Worm (Caenorhabditis elegans) whole organism, L4 larva: Measurements from ENCODE around the gene T05A12.3.

Experiments
- F10B5.3 ChIP-seq: sonication (generic microtip); optimal IDR thresholded peaks from 2 replicates; lab custom pipeline; 2016; ENCODE audit warnings: mild to moderate bottlenecking, missing genetic modification characterization, missing compliant biosample characterization
- F26F4.8 ChIP-seq: fragments of 200-800 bp; sonication (Bioruptor generic); conservative IDR thresholded peaks from 2 replicates; pipeline ENCODE4 v1.3.6; 2022; ENCODE audit warnings: missing genetic modification characterization, missing compliant biosample characterization
- F49E8.2 ChIP-seq: sonication (generic microtip); optimal IDR thresholded peaks from 2 replicates; lab custom pipeline; 2016; ENCODE audit warnings: missing compliant biosample characterization, mild to moderate bottlenecking, missing genetic modification characterization, borderline replicate concordance
- Y5F2A.4 ChIP-seq: fragments of 200-800 bp; sonication (Bioruptor generic); optimal IDR thresholded peaks from 2 replicates; lab custom pipeline; 2018; ENCODE audit warnings: mild to moderate bottlenecking, missing genetic modification characterization, missing compliant biosample characterization
- Y75B8A.6 ChIP-seq: fragments of 200-800 bp; sonication (Bioruptor generic); IDR thresholded peaks from 2 replicates; pipeline ENCODE4 v1.3.6; 2022; ENCODE audit warnings: missing genetic modification reagents, missing genetic modification characterization, missing compliant biosample characterization
- ZK337.2 ChIP-seq: fragments of 200-800 bp; sonication (Bioruptor generic); IDR thresholded peaks from 2 replicates; pipeline ENCODE4 v1.3.6; 2022; ENCODE audit warnings: missing genetic modification reagents, missing genetic modification characterization, missing compliant biosample characterization
- ZK546.5 ChIP-seq, 2 experiments: sonication (generic microtip); optimal IDR thresholded peaks; 2 replicates each; lab custom pipeline; 2017; ENCODE audit warnings: missing biosample characterization in 2 of 2, missing genetic modification characterization in 2 of 2
- aha-1 ChIP-seq: fragments of 150-350 bp; peaks from one replicate; lab custom pipeline; 2014; ENCODE audit warnings: missing biosample characterization, missing genetic modification characterization
- arid-1 ChIP-seq: fragments of 200-800 bp; sonication (Bioruptor generic); conservative IDR thresholded peaks from 2 replicates; pipeline ENCODE4 v1.3.6; 2022; ENCODE audit warnings: missing genetic modification reagents, missing genetic modification characterization, missing compliant biosample characterization
- attf-4 ChIP-seq: sonication (generic microtip); optimal IDR thresholded peaks from 3 replicates; lab custom pipeline; 2017; ENCODE audit warnings: missing biosample characterization, missing genetic modification characterization
- ceh-20 ChIP-seq: fragments of 200-800 bp; sonication (Bioruptor generic); IDR thresholded peaks from 2 replicates; pipeline ENCODE4 v1.3.6; 2022; ENCODE audit warnings: missing genetic modification reagents, missing genetic modification characterization, missing compliant biosample characterization
- ceh-44 ChIP-seq: fragments of 200-800 bp; sonication (Bioruptor generic); IDR thresholded peaks from 2 replicates; pipeline ENCODE4 v1.3.6; 2022; ENCODE audit warnings: missing genetic modification reagents, missing genetic modification characterization, missing compliant biosample characterization
- ceh-82 ChIP-seq: sonication (generic microtip); optimal IDR thresholded peaks from 2 replicates; lab custom pipeline; 2017; ENCODE audit warnings: missing biosample characterization, missing genetic modification characterization
- ces-1 ChIP-seq: fragments of 150-350 bp; sonication (generic microtip); optimal IDR thresholded peaks from 4 replicates; lab custom pipeline; 2014; ENCODE audit warnings: missing biosample characterization, missing genetic modification reagents, missing genetic modification characterization
- cey-2 ChIP-seq: sonication (generic microtip); optimal IDR thresholded peaks from 3 replicates; lab custom pipeline; 2017; ENCODE audit warnings: missing genetic modification characterization, mild to moderate bottlenecking, missing compliant biosample characterization, antibody characterized with exemption, borderline replicate concordance; ENCODE audit not compliant: insufficient read depth
- daf-16 ChIP-seq, 3 experiments: sonication (generic microtip); optimal IDR thresholded peaks; 2 replicates each; lab custom pipeline; 2016 to 2017; ENCODE audit warnings: missing genetic modification characterization in 3 of 3, missing genetic modification reagents in 3 of 3, mild to moderate bottlenecking in 2 of 3, missing compliant biosample characterization in 2 of 3, missing biosample characterization in 1 of 3, moderate library complexity in 1 of 3
- dmd-6 ChIP-seq: fragments of 200-800 bp; sonication (Bioruptor generic); IDR thresholded peaks from 2 replicates; pipeline ENCODE4 v1.3.6; 2022; ENCODE audit warnings: missing genetic modification reagents, missing genetic modification characterization, missing compliant biosample characterization
- dmd-9 ChIP-seq: fragments of 200-800 bp; sonication (Bioruptor generic); IDR thresholded peaks from 2 replicates; pipeline ENCODE4 v1.3.6; 2022; ENCODE audit warnings: missing genetic modification reagents, missing genetic modification characterization, missing compliant biosample characterization
- egl-27 ChIP-seq: sonication (generic microtip); optimal IDR thresholded peaks from 3 replicates; lab custom pipeline; 2017; ENCODE audit warnings: missing biosample characterization, missing genetic modification reagents, missing genetic modification characterization
- fkh-10 ChIP-seq: fragments of 150-350 bp; optimal IDR thresholded peaks from 2 replicates; lab custom pipeline; 2014; ENCODE audit warnings: missing biosample characterization, missing genetic modification reagents, missing genetic modification characterization
- fos-1 ChIP-seq: fragments of 150-350 bp; optimal IDR thresholded peaks from 2 replicates; lab custom pipeline; 2014; ENCODE audit warnings: missing biosample characterization, missing genetic modification characterization
- hlh-11 ChIP-seq: fragments of 200-800 bp; sonication (Bioruptor generic); optimal IDR thresholded peaks from 2 replicates; lab custom pipeline; 2018; ENCODE audit warnings: mild to moderate bottlenecking, missing genetic modification characterization, missing compliant biosample characterization
- hlh-30 ChIP-seq: sonication (generic microtip); optimal IDR thresholded peaks from 2 replicates; lab custom pipeline; 2017; ENCODE audit warnings: antibody characterized with exemption, mild to moderate bottlenecking, missing genetic modification characterization, missing compliant biosample characterization; ENCODE audit not compliant: insufficient read depth
- hmg-1.1 ChIP-seq: fragments of 200-800 bp; sonication (Bioruptor generic); IDR thresholded peaks from 2 replicates; pipeline ENCODE4 v1.3.6; 2022; ENCODE audit warnings: missing genetic modification reagents, missing genetic modification characterization, missing compliant biosample characterization
- lim-7 ChIP-seq: fragments of 200-800 bp; sonication (Bioruptor generic); IDR thresholded peaks from 2 replicates; pipeline ENCODE4 v1.3.6; 2022; ENCODE audit warnings: missing genetic modification characterization, missing compliant biosample characterization
- lin-1 ChIP-seq: fragments of 200-800 bp; sonication (Bioruptor generic); IDR thresholded peaks from 2 replicates; pipeline ENCODE4 v1.3.6; 2022; ENCODE audit warnings: missing genetic modification reagents, missing genetic modification characterization, missing compliant biosample characterization
- lin-15B ChIP-seq: fragments of 150-350 bp; sonication (generic microtip); optimal IDR thresholded peaks from 3 replicates; lab custom pipeline; 2014; ENCODE audit warnings: missing biosample characterization, missing genetic modification characterization
- lin-38 ChIP-seq: fragments of 200-800 bp; sonication (Bioruptor generic); IDR thresholded peaks from 2 replicates; pipeline ENCODE4 v1.3.6; 2022; ENCODE audit warnings: missing genetic modification reagents, missing genetic modification characterization, missing compliant biosample characterization
- lir-3 ChIP-seq: sonication (generic microtip); optimal IDR thresholded peaks from 2 replicates; lab custom pipeline; 2016; ENCODE audit warnings: mild to moderate bottlenecking, missing genetic modification characterization, missing compliant biosample characterization
- madf-5 ChIP-seq, 2 experiments: fragments of 200-800 bp; sonication (Bioruptor generic); IDR thresholded peaks; 2 replicates each; pipeline ENCODE4 v1.3.6; 2022; ENCODE audit warnings: missing compliant biosample characterization in 2 of 2, missing genetic modification characterization in 2 of 2
- mes-2 ChIP-seq: sonication (generic microtip); optimal IDR thresholded peaks from 2 replicates; lab custom pipeline; 2016; ENCODE audit warnings: missing genotype, mild to moderate bottlenecking, missing genetic modification characterization, missing compliant biosample characterization; ENCODE audit not compliant: poor library complexity, severe bottlenecking
- nhr-10 ChIP-seq: fragments of 150-350 bp; optimal IDR thresholded peaks from 2 replicates; lab custom pipeline; 2014; ENCODE audit warnings: missing biosample characterization, missing genetic modification characterization
- nhr-102 ChIP-seq: sonication (generic microtip); optimal IDR thresholded peaks from 2 replicates; lab custom pipeline; 2016; ENCODE audit warnings: mild to moderate bottlenecking, missing genetic modification characterization, moderate library complexity, missing compliant biosample characterization
- nhr-11 ChIP-seq: fragments of 150-350 bp; optimal IDR thresholded peaks from 2 replicates; lab custom pipeline; 2014; ENCODE audit warnings: missing biosample characterization, missing genetic modification characterization
- nhr-111 ChIP-seq: fragments of 200-800 bp; sonication (Bioruptor generic); optimal IDR thresholded peaks from 2 replicates; lab custom pipeline; 2018; ENCODE audit warnings: mild to moderate bottlenecking, missing genetic modification characterization, missing compliant biosample characterization
- nhr-237 ChIP-seq: sonication (generic microtip); optimal IDR thresholded peaks from 2 replicates; lab custom pipeline; 2017; ENCODE audit warnings: missing biosample characterization, missing genetic modification characterization
- nhr-28 ChIP-seq: fragments of 150-350 bp; optimal IDR thresholded peaks from 2 replicates; lab custom pipeline; 2014; ENCODE audit warnings: missing biosample characterization, missing genetic modification characterization
- nhr-41 ChIP-seq: fragments of 200-800 bp; sonication (Bioruptor generic); IDR thresholded peaks from 2 replicates; pipeline ENCODE4 v1.3.6; 2022; ENCODE audit warnings: missing genetic modification reagents, missing genetic modification characterization, missing compliant biosample characterization
- nhr-6 ChIP-seq: fragments of 150-350 bp; optimal IDR thresholded peaks from 2 replicates; lab custom pipeline; 2014; ENCODE audit warnings: missing biosample characterization, missing genetic modification characterization
- nhr-77 ChIP-seq: fragments of 150-350 bp; optimal IDR thresholded peaks from 2 replicates; lab custom pipeline; 2014; ENCODE audit warnings: missing biosample characterization, missing genetic modification characterization
- pha-4 ChIP-seq, 2 experiments: fragments of 150-350 bp in 1 of 2; fragments of 200-800 bp in 1 of 2; sonication (Bioruptor generic) in 1 of 2; IDR thresholded peaks in 1 of 2; optimal IDR thresholded peaks in 1 of 2; 2 replicates each; pipeline versions ENCODE4 v1.3.6 to Lab custom; 2014 to 2022; ENCODE audit warnings: missing genetic modification characterization in 2 of 2, missing genetic modification reagents in 2 of 2, missing biosample characterization in 1 of 2, missing compliant biosample characterization in 1 of 2
- php-3 ChIP-seq: fragments of 200-800 bp; sonication (Bioruptor generic); IDR thresholded peaks from 2 replicates; pipeline ENCODE4 v1.3.6; 2022; ENCODE audit warnings: missing genetic modification reagents, missing genetic modification characterization, missing compliant biosample characterization
- saeg-2 ChIP-seq: fragments of 200-800 bp; sonication (Bioruptor generic); IDR thresholded peaks from 2 replicates; pipeline ENCODE4 v1.3.6; 2022; ENCODE audit warnings: missing genetic modification reagents, missing genetic modification characterization, missing compliant biosample characterization
- sdz-12 ChIP-seq: fragments of 200-800 bp; sonication (Bioruptor generic); optimal IDR thresholded peaks from 2 replicates; lab custom pipeline; 2018; ENCODE audit warnings: mild to moderate bottlenecking, missing genetic modification characterization, missing compliant biosample characterization
- skn-1 ChIP-seq: fragments of 150-350 bp; optimal IDR thresholded peaks from 2 replicates; lab custom pipeline; 2014; ENCODE audit warnings: missing biosample characterization, missing genetic modification characterization
- spr-1 ChIP-seq: sonication (generic microtip); optimal IDR thresholded peaks from 2 replicates; lab custom pipeline; 2016; ENCODE audit warnings: mild to moderate bottlenecking, missing genetic modification characterization, missing compliant biosample characterization
- spr-3 ChIP-seq: fragments of 200-800 bp; sonication (Bioruptor generic); optimal IDR thresholded peaks from 2 replicates; lab custom pipeline; 2018; ENCODE audit warnings: mild to moderate bottlenecking, missing genetic modification characterization, missing compliant biosample characterization
- tag-97 ChIP-seq: fragments of 200-800 bp; sonication (Bioruptor generic); IDR thresholded peaks from 2 replicates; pipeline ENCODE4 v1.3.6; 2022; ENCODE audit warnings: missing genetic modification characterization, missing compliant biosample characterization
- tra-1 ChIP-seq: fragments of 200-800 bp; sonication (Bioruptor generic); IDR thresholded peaks from 2 replicates; pipeline ENCODE4 v1.3.6; 2022; ENCODE audit warnings: missing genetic modification reagents, missing genetic modification characterization, missing compliant biosample characterization
- unc-130 ChIP-seq: sonication (generic microtip); optimal IDR thresholded peaks from 2 replicates; lab custom pipeline; 2016; ENCODE audit warnings: missing genetic modification reagents, missing genetic modification characterization, missing compliant biosample characterization
- zip-11 ChIP-seq: fragments of 200-800 bp; sonication (Bioruptor generic); IDR thresholded peaks from 2 replicates; pipeline ENCODE4 v1.3.6; 2022; ENCODE audit warnings: missing genetic modification characterization, missing compliant biosample characterization

Gene T05A12.3

DNA sequence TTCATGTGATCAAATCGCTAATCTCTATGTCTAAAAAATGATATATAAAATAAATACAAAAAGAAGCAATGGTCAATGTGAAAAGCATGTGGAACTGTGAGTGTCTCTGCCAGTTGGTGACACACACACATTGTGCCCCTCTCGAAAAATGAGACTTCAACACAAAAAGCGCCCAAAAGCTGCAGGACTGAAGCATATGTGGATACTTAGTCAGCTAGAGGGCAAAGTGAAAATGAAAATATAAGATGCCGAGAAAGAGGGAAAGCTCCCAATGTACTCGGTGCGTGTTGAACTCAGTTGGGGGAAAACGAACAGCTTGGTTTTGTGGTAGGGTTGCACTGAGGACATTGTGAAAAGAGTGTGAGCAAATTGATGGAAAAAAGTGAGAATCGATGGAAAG is 6.3 kb downstream of the T05A12.3 start (continued):
- TF ChIP-seq tra-1 (GFP tag; lab: Robert Waterston, UW) (no peak), lin-15B (tag; lab: Kevin White, UChicago) (no peak), unc-130 (GFP tag; lab: Kevin White, UChicago) (no peak), nhr-11 (tag; lab: Kevin White, UChicago) (peak; percentile 55), skn-1 (tag; lab: Kevin White, UChicago) (no peak), sdz-12 (GFP tag; lab: Kevin White, UChicago) (no peak), ceh-82 (tag; lab: Kevin White, UChicago) (no peak), hlh-11 (tag; lab: Kevin White, UChicago) (peak; percentile 85), F49E8.2 (tag; lab: Kevin White, UChicago) (no peak), spr-3 (GFP tag; lab: Kevin White, UChicago) (no peak), lin-1 (GFP tag; lab: Robert Waterston, UW) (no peak), zip-11 (GFP tag; lab: Robert Waterston, UW) (no peak), F10B5.3 (tag; lab: Kevin White, UChicago) (no peak), nhr-41 (GFP tag; lab: Robert Waterston, UW) (no peak), dmd-9 (no peak), ZK546.5 (tag; optimal IDR thresholded peaks at IDR 0.05; lab: Kevin White, UChicago) (no peak), ceh-20 (0 out of 2 replicates have a peak, but pooled peaks have one; percentile 63), attf-4 (tag; lab: Kevin White, UChicago) (no peak), nhr-111 (GFP tag; lab: Kevin White, UChicago) (no peak), fos-1 (no peak), lim-7 (GFP tag; lab: Robert Waterston, UW) (no peak), tag-97 (no peak), F26F4.8 (GFP tag; lab: Robert Waterston, UW) (no peak), nhr-28 (tag; lab: Kevin White, UChicago) (peak; percentile 47), hmg-1.1 (peak; percentile 48; the same call in 1 of the 2 replicates), mes-2 (tag; lab: Kevin White, UChicago) (peak; percentile 31), nhr-6 (tag; lab: Kevin White, UChicago) (no peak), php-3 (GFP tag; lab: Robert Waterston, UW) (no peak), ceh-44 (no peak), fkh-10 (peak; percentile 14), nhr-102 (tag; lab: Kevin White, UChicago) (no peak), egl-27 (tag; lab: Kevin White, UChicago) (no peak), Y5F2A.4 (no peak), nhr-77 (no peak), cey-2 (tag; lab: Kevin White, UChicago) (no peak), ces-1 (no peak), hlh-30 (tag; lab: Kevin White, UChicago) (peak; percentile 62), saeg-2 (GFP tag; lab: Robert Waterston, UW) (no peak), dmd-6 (GFP tag; lab: Robert Waterston, UW) (peak; percentile 77), daf-16 (GFP tag; optimal IDR thresholded peaks at IDR 0.05; lab: Kevin White, UChicago) (peak in 1 of 2 experiments; percentile 54), daf-16 (tag; optimal IDR thresholded peaks at IDR 0.05; lab: Kevin White, UChicago) (no peak), lin-38 (GFP tag; lab: Robert Waterston, UW) (0 out of 2 replicates have a peak, but pooled peaks have one; percentile 10), aha-1 (tag; lab: Kevin White, UChicago) (no peak), arid-1 (GFP tag; lab: Robert Waterston, UW) (no peak), lir-3 (no peak), Y75B8A.6 (GFP tag; lab: Robert Waterston, UW) (no peak), madf-5 (GFP tag; IDR thresholded peaks at IDR 0.05; lab: Robert Waterston, UW) (no peak), pha-4 (GFP tag; IDR thresholded peaks at IDR 0.05; lab: Robert Waterston, UW) (peak; percentile 7; the same call in 1 of the 2 replicates), pha-4 (tag; optimal IDR thresholded peaks at IDR 0.05; lab: Kevin White, UChicago) (peak; percentile 38), nhr-237 (tag; lab: Kevin White, UChicago) (no peak), ZK337.2 (GFP tag; lab: Robert Waterston, UW) (no peak), nhr-10 (tag; lab: Kevin White, UChicago) (no peak), spr-1 (tag; lab: Kevin White, UChicago) (no peak)
